Worm (Caenorhabditis elegans) whole organism, young adult: ENCODE results near the gene T24F1.7.

Experiments used
- B0261.1 ChIP-seq: sonication (generic microtip); optimal IDR thresholded peaks from 2 replicates; lab custom pipeline; 2016; ENCODE audit warnings: mild to moderate bottlenecking, missing genetic modification characterization, moderate library complexity, missing compliant biosample characterization
- C17E4.6 ChIP-seq: fragments of 200-800 bp; sonication (Bioruptor generic); IDR thresholded peaks from 2 replicates; pipeline ENCODE4 v1.3.6; 2022; ENCODE audit warnings: missing genetic modification reagents, missing genetic modification characterization, missing compliant biosample characterization
- F22D6.2 ChIP-seq: sonication (generic microtip); optimal IDR thresholded peaks from 2 replicates; lab custom pipeline; 2016; ENCODE audit warnings: mild to moderate bottlenecking, missing genetic modification characterization, missing compliant biosample characterization
- F33H1.4 ChIP-seq: fragments of 200-800 bp; sonication (Bioruptor generic); IDR thresholded peaks from 2 replicates; pipeline ENCODE4 v1.3.6; 2022; ENCODE audit warnings: missing genetic modification reagents, missing genetic modification characterization, missing compliant biosample characterization
- T07F8.4 ChIP-seq: sonication (generic microtip); optimal IDR thresholded peaks from 2 replicates; lab custom pipeline; 2016; ENCODE audit warnings: mild to moderate bottlenecking, missing genetic modification characterization, moderate library complexity, missing compliant biosample characterization
- Y53F4B.3 ChIP-seq: fragments of 200-800 bp; sonication (Bioruptor generic); IDR thresholded peaks from 2 replicates; pipeline ENCODE4 v1.3.6; 2022; ENCODE audit warnings: missing genetic modification reagents, missing genetic modification characterization, missing compliant biosample characterization
- Y53G8AR.9 ChIP-seq: fragments of 200-800 bp; sonication (Bioruptor generic); conservative IDR thresholded peaks from 2 replicates; pipeline ENCODE4 v1.3.6; 2022; ENCODE audit warnings: missing genetic modification reagents, missing genetic modification characterization, missing compliant biosample characterization
- Y56A3A.18 ChIP-seq: fragments of 200-800 bp; sonication (Bioruptor generic); IDR thresholded peaks from 2 replicates; pipeline ENCODE4 v1.3.6; 2022; ENCODE audit warnings: missing genetic modification reagents, missing genetic modification characterization, missing compliant biosample characterization
- Y67H2A.10 ChIP-seq: fragments of 200-800 bp; sonication (Bioruptor generic); conservative IDR thresholded peaks from 2 replicates; pipeline ENCODE4 v1.3.6; 2022; ENCODE audit warnings: missing genetic modification reagents, missing genetic modification characterization, missing compliant biosample characterization
- akir-1 ChIP-seq: fragments of 200-800 bp; sonication (Bioruptor generic); optimal IDR thresholded peaks from 2 replicates; lab custom pipeline; 2018; ENCODE audit warnings: mild to moderate bottlenecking, missing genetic modification characterization, moderate library complexity, missing compliant biosample characterization
- aptf-3 ChIP-seq: fragments of 200-800 bp; sonication (Bioruptor generic); IDR thresholded peaks from 2 replicates; pipeline ENCODE4 v1.3.6; 2022; ENCODE audit warnings: missing genetic modification characterization, missing compliant biosample characterization
- athp-1 ChIP-seq: sonication (generic microtip); optimal IDR thresholded peaks from 2 replicates; lab custom pipeline; 2017; ENCODE audit warnings: mild to moderate bottlenecking, missing genetic modification characterization, missing compliant biosample characterization
- cebp-1 ChIP-seq, 2 experiments: fragments of 200-800 bp in 1 of 2; sonication (Bioruptor generic) in 1 of 2; sonication (generic microtip) in 1 of 2; IDR thresholded peaks in 1 of 2; optimal IDR thresholded peaks in 1 of 2; 2 replicates each; pipeline versions ENCODE4 v1.3.6 to Lab custom; 2017 to 2022; ENCODE audit warnings: missing compliant biosample characterization in 2 of 2, missing genetic modification characterization in 2 of 2, mild to moderate bottlenecking in 1 of 2, missing genetic modification reagents in 1 of 2, moderate library complexity in 1 of 2
- ceh-27 ChIP-seq: fragments of 200-800 bp; sonication (Bioruptor generic); optimal IDR thresholded peaks from 2 replicates; lab custom pipeline; 2018; ENCODE audit warnings: mild to moderate bottlenecking, missing genetic modification characterization, moderate library complexity, missing compliant biosample characterization
- ceh-40 ChIP-seq: fragments of 200-800 bp; sonication (Bioruptor generic); IDR thresholded peaks from 2 replicates; pipeline ENCODE4 v1.3.6; 2022; ENCODE audit warnings: missing genetic modification characterization, missing compliant biosample characterization
- ceh-91 ChIP-seq: fragments of 200-800 bp; sonication (Bioruptor generic); IDR thresholded peaks from 2 replicates; pipeline ENCODE4 v1.3.6; 2022; ENCODE audit warnings: missing genetic modification reagents, missing genetic modification characterization, missing compliant biosample characterization
- ekl-4 ChIP-seq: fragments of 200-800 bp; sonication (Bioruptor generic); IDR thresholded peaks from 2 replicates; pipeline ENCODE4 v1.3.6; 2022; ENCODE audit warnings: missing genetic modification reagents, missing genetic modification characterization, missing compliant biosample characterization
- fkh-3 ChIP-seq: sonication (generic microtip); optimal IDR thresholded peaks from 2 replicates; lab custom pipeline; 2016; ENCODE audit warnings: mild to moderate bottlenecking, missing genetic modification characterization, missing compliant biosample characterization
- hlh-12 ChIP-seq: sonication (generic microtip); optimal IDR thresholded peaks from 2 replicates; lab custom pipeline; 2016; ENCODE audit warnings: missing genetic modification characterization, missing compliant biosample characterization
- hrde-1 ChIP-seq: sonication (generic microtip); optimal IDR thresholded peaks from 2 replicates; lab custom pipeline; 2016; ENCODE audit warnings: missing genetic modification characterization, mild to moderate bottlenecking, missing compliant biosample characterization, moderate library complexity, missing genotype, missing genetic modification reagents, borderline replicate concordance
- let-526 ChIP-seq: fragments of 200-800 bp; sonication (Bioruptor generic); IDR thresholded peaks from 2 replicates; pipeline ENCODE4 v1.3.6; 2022; ENCODE audit warnings: missing genetic modification reagents, missing genetic modification characterization, missing compliant biosample characterization
- lin-54 ChIP-seq: fragments of 200-800 bp; sonication (Bioruptor generic); optimal IDR thresholded peaks from 2 replicates; lab custom pipeline; 2018; ENCODE audit warnings: mild to moderate bottlenecking, missing genetic modification characterization, missing compliant biosample characterization
- lir-1 ChIP-seq: fragments of 200-800 bp; sonication (Bioruptor generic); conservative IDR thresholded peaks from 2 replicates; pipeline ENCODE4 v1.3.6; 2022; ENCODE audit warnings: missing genetic modification reagents, missing genetic modification characterization, missing compliant biosample characterization
- lsl-1 ChIP-seq: fragments of 200-800 bp; sonication (Bioruptor generic); optimal IDR thresholded peaks from 2 replicates; lab custom pipeline; 2018; ENCODE audit warnings: mild to moderate bottlenecking, missing genetic modification characterization, moderate library complexity, missing compliant biosample characterization
- lsy-27 ChIP-seq: sonication (generic microtip); optimal IDR thresholded peaks from 2 replicates; lab custom pipeline; 2017; ENCODE audit warnings: missing genetic modification characterization, mild to moderate bottlenecking, missing compliant biosample characterization, antibody characterized with exemption, missing genotype, borderline replicate concordance; ENCODE audit not compliant: insufficient read depth
- madf-6 ChIP-seq: fragments of 200-800 bp; sonication (Bioruptor generic); IDR thresholded peaks from 2 replicates; pipeline ENCODE4 v1.3.6; 2022; ENCODE audit warnings: missing genetic modification reagents, missing genetic modification characterization, missing compliant biosample characterization
- madf-8 ChIP-seq: fragments of 200-800 bp; sonication (Bioruptor generic); conservative IDR thresholded peaks from 2 replicates; pipeline ENCODE4 v1.3.6; 2022; ENCODE audit warnings: missing genetic modification reagents, missing genetic modification characterization, missing compliant biosample characterization
- mes-4 ChIP-seq: sonication (generic microtip); optimal IDR thresholded peaks from 2 replicates; lab custom pipeline; 2016; ENCODE audit warnings: missing genotype, missing genetic modification characterization, missing compliant biosample characterization
- nfyb-1 ChIP-seq: fragments of 200-800 bp; sonication (Bioruptor generic); IDR thresholded peaks from 2 replicates; pipeline ENCODE4 v1.3.6; 2022; ENCODE audit warnings: missing genetic modification reagents, missing genetic modification characterization, missing compliant biosample characterization
- pbrm-1 ChIP-seq: fragments of 200-800 bp; sonication (Bioruptor generic); IDR thresholded peaks from 2 replicates; pipeline ENCODE4 v1.3.6; 2022; ENCODE audit warnings: missing genetic modification reagents, missing genetic modification characterization, missing compliant biosample characterization
- pha-4 ChIP-seq: fragments of 150-350 bp; sonication (generic microtip); optimal IDR thresholded peaks from 2 replicates; lab custom pipeline; 2014; ENCODE audit warnings: missing biosample characterization, missing genetic modification reagents, missing genetic modification characterization
- rpc-1 ChIP-seq, 2 experiments: fragments of 150-350 bp in 1 of 2; sonication (generic microtip) in 1 of 2; optimal IDR thresholded peaks; 2 replicates each; lab custom pipeline; 2014 to 2018; ENCODE audit warnings: missing biosample characterization in 1 of 2, missing genetic modification characterization in 1 of 2, missing genetic modification reagents in 1 of 2, missing genotype in 1 of 2
- zfh-2 ChIP-seq: fragments of 200-800 bp; sonication (Bioruptor generic); conservative IDR thresholded peaks from 2 replicates; pipeline ENCODE4 v1.3.6; 2022; ENCODE audit warnings: missing genetic modification reagents, missing genetic modification characterization, missing compliant biosample characterization
- zim-3 ChIP-seq: sonication (generic microtip); optimal IDR thresholded peaks from 2 replicates; lab custom pipeline; 2017; ENCODE audit warnings: mild to moderate bottlenecking, missing genetic modification characterization, moderate library complexity, missing compliant biosample characterization
- ztf-18 ChIP-seq: sonication (generic microtip); optimal IDR thresholded peaks from 2 replicates; lab custom pipeline; 2016; ENCODE audit warnings: missing genotype, mild to moderate bottlenecking, missing genetic modification characterization, missing compliant biosample characterization
- ztf-26 ChIP-seq: sonication (generic microtip); optimal IDR thresholded peaks from 2 replicates; lab custom pipeline; 2017; ENCODE audit warnings: missing genetic modification characterization, missing compliant biosample characterization
- ztf-3 ChIP-seq: fragments of 200-800 bp; sonication (Bioruptor generic); optimal IDR thresholded peaks from 2 replicates; lab custom pipeline; 2018; ENCODE audit warnings: mild to moderate bottlenecking, missing genetic modification characterization, missing compliant biosample characterization

T24F1.7 gene

ce11 chrII:11274876-11275275 is 37.4 kb upstream of the T24F1.7 start (continued):
- TF ChIP-seq madf-6 (GFP tag; lab: Robert Waterston, UW) (no peak), mes-4 (tag; lab: Kevin White, UChicago) (no peak)

- no peak for TF ChIP-seq rpc-1 (optimal IDR thresholded peaks at IDR 0.05; lab: Kevin White, UChicago)
- TF ChIP-seq rpc-1 (tag; optimal IDR thresholded peaks at IDR 0.05; lab: Kevin White, UChicago): no peak
- no peak for TF ChIP-seq C17E4.6 (GFP tag; lab: Robert Waterston, UW)
- no peak for TF ChIP-seq T07F8.4 (tag; lab: Kevin White, UChicago)
- no peak for TF ChIP-seq Y53G8AR.9
- TF ChIP-seq ceh-27 (GFP tag; lab: Kevin White, UChicago): no peak
- TF ChIP-seq pbrm-1 (GFP tag; lab: Robert Waterston, UW): no peak
- TF ChIP-seq aptf-3 (GFP tag; lab: Robert Waterston, UW): no peak
- TF ChIP-seq hlh-12 (tag; lab: Kevin White, UChicago): no peak
- no peak for TF ChIP-seq ceh-40
- TF ChIP-seq F33H1.4: no peak
- TF ChIP-seq ekl-4: no peak
- no peak for TF ChIP-seq ztf-18 (tag; lab: Kevin White, UChicago)
- no peak for TF ChIP-seq akir-1
- TF ChIP-seq ztf-3 (GFP tag; lab: Kevin White, UChicago): no peak
- no peak for TF ChIP-seq ztf-26
- no peak for TF ChIP-seq pha-4 (tag; lab: Kevin White, UChicago)
Observed at ce11 chrII:11275484-11275883, 36.8 kb upstream of the T24F1.7 start.

ce11 chrII:11276879-11277278 is 35.4 kb upstream of the T24F1.7 start:
- TF ChIP-seq madf-8 (GFP tag; lab: Robert Waterston, UW) (no peak), lir-1 (GFP tag; lab: Robert Waterston, UW) (no peak), Y56A3A.18 (GFP tag; lab: Robert Waterston, UW) (no peak), let-526 (GFP tag; lab: Robert Waterston, UW) (no peak), hrde-1 (no peak), lsy-27 (tag; lab: Kevin White, UChicago) (no peak), lsl-1 (no peak), Y53F4B.3 (GFP tag; lab: Robert Waterston, UW) (no peak), Y53G8AR.9 (no peak), fkh-3 (tag; lab: Kevin White, UChicago) (no peak), lin-54 (GFP tag; lab: Kevin White, UChicago) (no peak), B0261.1 (no peak), cebp-1 (GFP tag; IDR thresholded peaks at IDR 0.05; lab: Robert Waterston, UW) (no peak), cebp-1 (tag; optimal IDR thresholded peaks at IDR 0.05; lab: Kevin White, UChicago) (no peak), F22D6.2 (tag; lab: Kevin White, UChicago) (no peak), athp-1 (tag; lab: Kevin White, UChicago) (no peak), Y67H2A.10 (GFP tag; lab: Robert Waterston, UW) (no peak)

- TF ChIP-seq ceh-91 (GFP tag; lab: Robert Waterston, UW) (no peak), zfh-2 (GFP tag; lab: Robert Waterston, UW) (0 out of 2 replicates have a peak, but pooled peaks have one; percentile 17), nfyb-1 (peak; percentile 72), zim-3 (tag; lab: Kevin White, UChicago) (no peak), ztf-3 (GFP tag; lab: Kevin White, UChicago) (no peak), rpc-1 (optimal IDR thresholded peaks at IDR 0.05; lab: Kevin White, UChicago) (no peak), rpc-1 (tag; optimal IDR thresholded peaks at IDR 0.05; lab: Kevin White, UChicago) (no peak)
Observed at ce11 chrII:11279971-11280370, 32.4 kb upstream of the T24F1.7 start.
